Fruit fly (Drosophila melanogaster) whole organism, embryonic: ENCODE data around the gene Mst85C.

Experiments used
- Bdp1 ChIP-seq: fragments of 200-800 bp; sonication (Bioruptor generic); optimal IDR thresholded peaks from 3 replicates; lab custom pipeline; 2016; ENCODE audit warnings: missing biosample characterization, missing genetic modification characterization
- Blimp-1 ChIP-seq: fragments of 200-800 bp; sonication (Bioruptor generic); optimal IDR thresholded peaks from 3 replicates; lab custom pipeline; 2018; ENCODE audit warnings: missing biosample characterization, missing genetic modification characterization, mild to moderate bottlenecking, moderate library complexity, missing genetic modification reagents
- BtbVII ChIP-seq: fragments of 200-800 bp; sonication (Bioruptor generic); optimal IDR thresholded peaks from 3 replicates; lab custom pipeline; 2017; ENCODE audit warnings: missing biosample characterization, mild to moderate bottlenecking, missing genetic modification characterization
- CG10147 ChIP-seq: fragments of 200-800 bp; sonication (Bioruptor generic); optimal IDR thresholded peaks from 2 replicates; lab custom pipeline; 2019; ENCODE audit warnings: missing biosample characterization, mild to moderate bottlenecking, missing genetic modification characterization, moderate library complexity
- CG10321 ChIP-seq: fragments of 200-800 bp; sonication (Bioruptor generic); IDR thresholded peaks from 2 replicates; pipeline ENCODE4 v1.3.6; 2022; ENCODE audit warnings: missing biosample characterization, missing genetic modification characterization
- CG10979 ChIP-seq: fragments of 200-800 bp; sonication (Bioruptor generic); optimal IDR thresholded peaks from 2 replicates; lab custom pipeline; 2018; ENCODE audit warnings: missing biosample characterization, mild to moderate bottlenecking, missing genetic modification characterization, moderate library complexity
- CG11398 ChIP-seq: fragments of 200-800 bp; sonication (Bioruptor generic); optimal IDR thresholded peaks from 2 replicates; lab custom pipeline; 2016; ENCODE audit warnings: missing biosample characterization, missing genetic modification characterization
- CG15011 ChIP-seq: fragments of 200-800 bp; sonication (Bioruptor generic); optimal IDR thresholded peaks from 3 replicates; lab custom pipeline; 2018; ENCODE audit warnings: missing biosample characterization, mild to moderate bottlenecking, missing genetic modification characterization
- CG15696 ChIP-seq: fragments of 200-800 bp; sonication (Bioruptor generic); optimal IDR thresholded peaks from 2 replicates; lab custom pipeline; 2019; ENCODE audit warnings: missing biosample characterization, mild to moderate bottlenecking, missing genetic modification characterization, moderate library complexity
- CG17359 ChIP-seq: fragments of 200-800 bp; sonication (Bioruptor generic); optimal IDR thresholded peaks from 3 replicates; lab custom pipeline; 2018; ENCODE audit warnings: missing biosample characterization, mild to moderate bottlenecking, missing genetic modification characterization, moderate library complexity
- CG18619 ChIP-seq: fragments of 200-800 bp; sonication (Bioruptor generic); optimal IDR thresholded peaks from 3 replicates; lab custom pipeline; 2017; ENCODE audit warnings: missing biosample characterization, mild to moderate bottlenecking, missing genetic modification characterization
- CG30431 ChIP-seq: fragments of 200-800 bp; sonication (Bioruptor generic); optimal IDR thresholded peaks from 2 replicates; lab custom pipeline; 2017; ENCODE audit warnings: missing biosample characterization, missing genetic modification characterization
- CG31441 ChIP-seq: fragments of 200-800 bp; sonication (Bioruptor generic); IDR thresholded peaks from 2 replicates; pipeline ENCODE4 v1.3.6; 2022; ENCODE audit warnings: missing biosample characterization, missing genetic modification characterization
- CG7839 ChIP-seq: fragments of 200-800 bp; sonication (Bioruptor generic); optimal IDR thresholded peaks from 3 replicates; lab custom pipeline; 2018; ENCODE audit warnings: missing biosample characterization, mild to moderate bottlenecking, missing genetic modification characterization, moderate library complexity
- CG8359 ChIP-seq: fragments of 200-800 bp; sonication (Bioruptor generic); optimal IDR thresholded peaks from 2 replicates; lab custom pipeline; 2017; ENCODE audit warnings: missing biosample characterization, mild to moderate bottlenecking, missing genetic modification characterization, borderline replicate concordance
- D19B ChIP-seq: fragments of 200-800 bp; sonication (Bioruptor generic); optimal IDR thresholded peaks from 2 replicates; lab custom pipeline; 2017; ENCODE audit warnings: missing biosample characterization, mild to moderate bottlenecking, missing genetic modification characterization
- Dad ChIP-seq: fragments of 200-800 bp; sonication (Bioruptor generic); optimal IDR thresholded peaks from 3 replicates; lab custom pipeline; 2016; ENCODE audit warnings: missing biosample characterization, missing genetic modification characterization
- Deaf1 ChIP-seq: fragments of 200-800 bp; optimal IDR thresholded peaks from 3 replicates; lab custom pipeline; 2019; ENCODE audit warnings: missing biosample characterization, mild to moderate bottlenecking, missing genetic modification characterization, moderate library complexity
- Doc3 ChIP-seq: fragments of 200-800 bp; sonication (Bioruptor generic); IDR thresholded peaks from 3 replicates; pipeline ENCODE4 v1.3.6; 2022; ENCODE audit warnings: missing biosample characterization, missing genetic modification characterization; ENCODE audit not compliant: partially characterized antibody
- Drgx ChIP-seq: fragments of 200-800 bp; sonication (Bioruptor generic); IDR thresholded peaks from 2 replicates; pipeline ENCODE4 v1.3.6; 2022; ENCODE audit warnings: missing biosample characterization, missing genetic modification characterization
- Fer1 ChIP-seq: fragments of 200-800 bp; sonication (Bioruptor generic); optimal IDR thresholded peaks from 2 replicates; lab custom pipeline; 2017; ENCODE audit warnings: missing biosample characterization, mild to moderate bottlenecking, missing genetic modification characterization
- HLH4C ChIP-seq: fragments of 200-800 bp; sonication (Bioruptor generic); IDR thresholded peaks from 3 replicates; pipeline ENCODE4 v1.3.6; 2022; ENCODE audit warnings: missing biosample characterization, missing genetic modification characterization; ENCODE audit not compliant: partially characterized antibody
- Hand ChIP-seq: fragments of 200-800 bp; sonication (Bioruptor generic); optimal IDR thresholded peaks from 2 replicates; lab custom pipeline; 2017; ENCODE audit warnings: mild to moderate bottlenecking, missing biosample characterization, missing genetic modification reagents, missing genetic modification characterization
- Hr39 ChIP-seq: fragments of >200 bp; optimal IDR thresholded peaks from 2 replicates; lab custom pipeline; 2017
- Nf-YB ChIP-seq: fragments of 200-800 bp; sonication (Bioruptor generic); optimal IDR thresholded peaks from 3 replicates; lab custom pipeline; 2019; ENCODE audit warnings: missing biosample characterization, mild to moderate bottlenecking, missing genetic modification characterization, moderate library complexity
- NfI ChIP-seq: fragments of 200-800 bp; sonication (Bioruptor generic); optimal IDR thresholded peaks from 3 replicates; lab custom pipeline; 2018; ENCODE audit warnings: missing biosample characterization, mild to moderate bottlenecking, missing genetic modification characterization, moderate library complexity
- PHDP ChIP-seq: fragments of 200-800 bp; sonication (Bioruptor generic); optimal IDR thresholded peaks from 3 replicates; lab custom pipeline; 2018; ENCODE audit warnings: missing biosample characterization, mild to moderate bottlenecking, missing genetic modification characterization, moderate library complexity
- Spps ChIP-seq: fragments of 200-800 bp; sonication (Bioruptor generic); optimal IDR thresholded peaks from 2 replicates; lab custom pipeline; 2018; ENCODE audit warnings: missing biosample characterization, mild to moderate bottlenecking, missing genetic modification characterization
- cg ChIP-seq: fragments of 200-800 bp; sonication (Bioruptor generic); optimal IDR thresholded peaks from 3 replicates; lab custom pipeline; 2019; ENCODE audit warnings: missing biosample characterization, mild to moderate bottlenecking, missing genetic modification characterization, moderate library complexity
- chinmo ChIP-seq: fragments of 200-800 bp; sonication (Bioruptor generic); IDR thresholded peaks from 4 replicates; pipeline ENCODE4 v1.3.6; 2022; ENCODE audit warnings: missing biosample characterization, missing genetic modification characterization; ENCODE audit not compliant: partially characterized antibody
- corto ChIP-seq: fragments of 200-800 bp; sonication (Bioruptor generic); optimal IDR thresholded peaks from 2 replicates; lab custom pipeline; 2016; ENCODE audit warnings: missing biosample characterization, mild to moderate bottlenecking, missing genetic modification characterization, moderate library complexity
- crol ChIP-seq: fragments of 200-800 bp; sonication (Bioruptor generic); IDR thresholded peaks from 2 replicates; pipeline ENCODE4 v1.3.6; 2022; ENCODE audit warnings: missing biosample characterization, missing genetic modification characterization
- danr ChIP-seq: fragments of 200-800 bp; sonication (Bioruptor generic); IDR thresholded peaks from 2 replicates; pipeline ENCODE4 v1.3.6; 2022; ENCODE audit warnings: missing biosample characterization, missing genetic modification characterization
- eve ChIP-seq, 2 experiments: fragments of >200 bp; optimal IDR thresholded peaks; 2 replicates each; lab custom pipeline; 2017; ENCODE audit warnings: missing biosample characterization in 2 of 2, missing genetic modification characterization in 2 of 2
- fru ChIP-seq: fragments of >200 bp; optimal IDR thresholded peaks from 2 replicates; lab custom pipeline; 2017
- her ChIP-seq: fragments of 200-800 bp; sonication (Bioruptor generic); optimal IDR thresholded peaks from 2 replicates; lab custom pipeline; 2016; ENCODE audit warnings: missing biosample characterization, missing genetic modification characterization
- lab ChIP-seq: fragments of 200-800 bp; sonication (Bioruptor generic); optimal IDR thresholded peaks from 3 replicates; lab custom pipeline; 2017; ENCODE audit warnings: missing biosample characterization, missing genetic modification characterization, mild to moderate bottlenecking, moderate library complexity, missing genetic modification reagents
- lbe ChIP-seq: fragments of 200-800 bp; sonication (Bioruptor generic); optimal IDR thresholded peaks from 2 replicates; lab custom pipeline; 2016; ENCODE audit warnings: missing biosample characterization, mild to moderate bottlenecking, missing genetic modification characterization
- nerfin-1 ChIP-seq: fragments of 200-800 bp; sonication (Bioruptor generic); optimal IDR thresholded peaks from 3 replicates; lab custom pipeline; 2019; ENCODE audit warnings: missing biosample characterization, mild to moderate bottlenecking, missing genetic modification characterization, moderate library complexity
- nmo ChIP-seq: fragments of 200-800 bp; sonication (Bioruptor generic); optimal IDR thresholded peaks from 2 replicates; lab custom pipeline; 2018; ENCODE audit warnings: missing biosample characterization, mild to moderate bottlenecking, missing genetic modification characterization, moderate library complexity
- nom ChIP-seq: fragments of 200-800 bp; sonication (Bioruptor generic); optimal IDR thresholded peaks from 2 replicates; lab custom pipeline; 2017; ENCODE audit warnings: missing biosample characterization, missing genetic modification characterization, mild to moderate bottlenecking, moderate library complexity, missing genetic modification reagents
- ranshi ChIP-seq: fragments of 200-800 bp; sonication (Bioruptor generic); IDR thresholded peaks from 2 replicates; pipeline ENCODE4 v1.3.6; 2022; ENCODE audit warnings: missing biosample characterization, missing genetic modification characterization
- salm ChIP-seq: fragments of 200-800 bp; sonication (Bioruptor generic); optimal IDR thresholded peaks from 2 replicates; lab custom pipeline; 2018; ENCODE audit warnings: missing biosample characterization, mild to moderate bottlenecking, missing genetic modification characterization
- sd ChIP-seq: fragments of 200-800 bp; sonication (Bioruptor generic); optimal IDR thresholded peaks from 3 replicates; lab custom pipeline; 2018; ENCODE audit warnings: missing biosample characterization, mild to moderate bottlenecking, missing genetic modification characterization, moderate library complexity
- sens ChIP-seq: fragments of 200-800 bp; sonication (Bioruptor generic); peaks from one replicate; lab custom pipeline; 2016; ENCODE audit warnings: missing biosample characterization, missing genetic modification characterization
- slbo ChIP-seq: fragments of 200-800 bp; sonication (Bioruptor generic); IDR thresholded peaks from 2 replicates; pipeline ENCODE4 v1.3.6; 2022; ENCODE audit warnings: missing biosample characterization, missing genetic modification characterization
- ssp ChIP-seq: fragments of 200-800 bp; sonication (Bioruptor generic); IDR thresholded peaks from 2 replicates; pipeline ENCODE4 v1.3.6; 2022; ENCODE audit warnings: missing biosample characterization, missing genetic modification characterization
- tgo ChIP-seq: fragments of 200-800 bp; sonication (Bioruptor generic); IDR thresholded peaks from 3 replicates; pipeline ENCODE4 v1.3.6; 2022; ENCODE audit warnings: missing biosample characterization, missing genetic modification characterization
- tin ChIP-seq: fragments of 200-800 bp; sonication (Bioruptor generic); optimal IDR thresholded peaks from 3 replicates; lab custom pipeline; 2016; ENCODE audit warnings: missing biosample characterization, missing genetic modification characterization
- tx ChIP-seq: fragments of 200-800 bp; sonication (Bioruptor generic); optimal IDR thresholded peaks from 2 replicates; lab custom pipeline; 2016; ENCODE audit warnings: missing biosample characterization, missing genetic modification characterization

Mst85C gene

DNA sequence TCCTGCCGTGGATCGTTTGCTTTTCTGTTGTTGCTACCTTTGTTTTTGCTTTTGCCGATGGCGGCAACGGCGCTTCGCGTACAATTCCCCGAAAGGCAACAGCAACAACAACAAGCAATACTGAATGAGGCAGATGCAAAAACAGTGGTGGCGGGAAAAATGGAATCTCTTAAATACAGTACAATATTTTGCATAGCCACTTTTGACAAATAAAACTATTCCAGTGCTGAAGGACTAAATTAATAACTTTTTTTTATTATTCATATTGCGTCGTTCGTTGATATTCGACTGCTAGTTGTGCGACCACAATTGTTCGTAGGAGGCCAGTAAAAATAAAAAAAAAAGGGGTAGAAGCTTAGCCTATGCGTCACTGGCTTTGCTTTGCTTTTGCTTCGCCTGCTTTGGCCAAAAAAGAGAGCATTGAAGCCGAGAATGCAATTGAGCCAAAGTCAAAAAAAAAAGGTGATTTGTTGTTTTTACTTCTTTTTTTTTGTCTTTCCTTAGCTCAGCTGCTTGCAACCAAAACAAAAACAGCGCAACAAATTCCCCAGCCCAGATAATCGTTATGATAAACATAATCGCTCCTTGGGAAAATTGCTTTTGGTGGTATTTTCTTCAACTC lies 16.5 kb upstream of the Mst85C start (continued):
- TF ChIP-seq Hand (GFP tag; lab: Kevin White, UChicago) (peak; percentile 55), corto (GFP tag; lab: Kevin White, UChicago) (peak; percentile 95), BtbVII (GFP tag; lab: Kevin White, UChicago) (peak; percentile 85), tin (GFP tag; lab: Kevin White, UChicago) (peak; percentile 86), tgo (GFP tag; lab: Robert Waterston, UW) (peak; percentile 98), NfI (peak; percentile 91), Bdp1 (GFP tag; lab: Kevin White, UChicago) (peak; percentile 72), ssp (GFP tag; lab: Robert Waterston, UW) (peak; percentile 78), CG10979 (tag; lab: Kevin White, UChicago) (peak; percentile 79), Drgx (peak; percentile 99), CG31441 (peak; percentile 81), eve (GFP tag; optimal IDR thresholded peaks at IDR 0.05; lab: Kevin White, UChicago) (peak in 1 of 2 experiments; percentile 88), Dad (GFP tag; lab: Kevin White, UChicago) (peak; percentile 67), HLH4C (GFP tag; lab: Robert Waterston, UW) (no peak), lab (peak; percentile 95), salm (tag; lab: Kevin White, UChicago) (peak; percentile 85), sens (GFP tag; lab: Kevin White, UChicago) (peak; percentile 97), CG18619 (GFP tag; lab: Kevin White, UChicago) (peak; percentile 81), tx (GFP tag; lab: Kevin White, UChicago) (peak; percentile 76), nmo (peak; percentile 82), fru (no peak), slbo (GFP tag; lab: Robert Waterston, UW) (peak; percentile 95), CG30431 (GFP tag; lab: Kevin White, UChicago) (peak; percentile 76), CG10147 (GFP tag; lab: Kevin White, UChicago) (peak; percentile 79), cg (GFP tag; lab: Kevin White, UChicago) (no peak), Blimp-1 (GFP tag; lab: Kevin White, UChicago) (peak; percentile 87), Doc3 (GFP tag; lab: Robert Waterston, UW) (no peak), CG8359 (GFP tag; lab: Kevin White, UChicago) (no peak), danr (GFP tag; lab: Robert Waterston, UW) (peak; percentile 80), CG7839 (peak; percentile 86), sd (tag; lab: Kevin White, UChicago) (peak; percentile 57), Spps (peak; percentile 67), CG17359 (peak; percentile 95), nom (GFP tag; lab: Kevin White, UChicago) (peak; percentile 97), CG10321 (GFP tag; lab: Robert Waterston, UW) (peak; percentile 60; the same call in 1 of the 2 replicates), lbe (GFP tag; lab: Kevin White, UChicago) (peak; percentile 92), PHDP (tag; lab: Kevin White, UChicago) (peak; percentile 88), D19B (peak; percentile 78), ranshi (GFP tag; lab: Robert Waterston, UW) (peak; percentile 93), Nf-YB (peak; percentile 60), Deaf1 (peak; percentile 79), Hr39 (lab: Kevin White, UChicago) (no peak), her (GFP tag; lab: Kevin White, UChicago) (peak; percentile 77), Fer1 (GFP tag; lab: Kevin White, UChicago) (peak; percentile 85), crol (0 out of 2 replicates have a peak, but pooled peaks have one; percentile 45), CG15696 (tag; lab: Kevin White, UChicago) (no peak), CG11398 (peak; percentile 71), CG15011 (GFP tag; lab: Kevin White, UChicago) (peak; percentile 76), nerfin-1 (peak; percentile 64), chinmo (GFP tag; lab: Robert Waterston, UW) (no peak)
